Worm (Caenorhabditis elegans): ENCODE data around the gene F08F8.9.

Gene F08F8.9

DNA sequence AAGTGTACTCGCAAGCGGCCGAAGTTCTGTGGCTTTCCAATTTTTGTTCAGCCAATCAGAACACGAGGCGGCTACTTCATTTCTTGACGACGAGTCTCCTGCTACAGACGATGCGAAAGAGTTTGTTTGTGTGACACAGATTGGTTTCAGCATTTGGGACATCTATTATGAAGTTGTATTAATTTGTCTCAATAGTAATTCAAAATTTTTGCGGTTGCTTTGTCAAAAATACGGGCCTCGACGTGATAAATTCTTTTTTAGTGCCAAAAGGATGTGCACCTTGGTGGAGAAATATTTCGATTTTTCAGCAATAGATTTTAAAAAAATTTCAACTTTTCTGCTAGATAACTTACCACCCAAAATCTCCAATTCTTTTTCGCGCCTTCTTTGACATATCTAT, 16.8 kb upstream of the F08F8.9 start:
- TF ChIP-seq flt-1 (GFP tag; IDR thresholded peaks at IDR 0.05) = no peak
- TF ChIP-seq ets-7 (tag; optimal IDR thresholded peaks at IDR 0.05) = no peak
- no peak for TF ChIP-seq ceh-36 (tag; optimal IDR thresholded peaks at IDR 0.05)
- no peak for TF ChIP-seq pes-1 (GFP tag; IDR thresholded peaks at IDR 0.05)
- TF ChIP-seq F13C5.2 (tag; optimal IDR thresholded peaks at IDR 0.05) = no peak
- no peak for TF ChIP-seq tbx-11 (GFP tag; IDR thresholded peaks at IDR 0.05)
- TF ChIP-seq B0310.2 (tag; optimal IDR thresholded peaks at IDR 0.05) = no peak

DNA sequence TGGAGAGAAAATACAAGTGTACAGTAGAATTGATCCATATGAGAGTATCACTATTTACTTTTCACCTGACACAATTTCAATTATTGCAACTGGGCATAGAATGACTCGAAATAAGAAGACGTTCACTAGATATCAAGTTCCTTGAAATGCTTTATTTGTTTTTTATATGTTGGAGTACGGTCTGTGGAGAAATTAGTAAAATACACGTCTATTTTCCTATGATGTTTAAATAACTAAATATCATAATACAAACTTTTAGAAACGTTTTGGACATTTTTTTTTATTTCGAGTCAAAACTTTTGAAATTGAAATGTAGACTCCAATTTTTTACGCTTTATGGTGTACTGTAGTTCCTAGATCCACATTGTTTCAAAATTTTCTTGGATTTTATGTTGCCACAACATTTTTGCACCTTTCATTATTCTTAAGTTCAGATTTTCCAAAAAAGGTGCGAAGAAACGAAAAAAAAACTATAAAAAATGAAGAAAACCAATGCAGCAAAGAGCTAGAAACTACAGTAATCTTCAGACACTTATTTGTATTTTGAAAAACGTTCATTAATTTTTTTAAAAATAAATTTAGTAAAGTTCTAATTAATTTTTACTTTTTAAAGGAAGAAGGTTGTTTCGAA, 15.7 kb upstream of the F08F8.9 start:
- TF ChIP-seq B0310.2 (tag; optimal IDR thresholded peaks at IDR 0.05) (no peak), tbx-11 (GFP tag; IDR thresholded peaks at IDR 0.05) (0 out of 2 replicates have a peak, but pooled peaks have one; percentile 40)

DNA sequence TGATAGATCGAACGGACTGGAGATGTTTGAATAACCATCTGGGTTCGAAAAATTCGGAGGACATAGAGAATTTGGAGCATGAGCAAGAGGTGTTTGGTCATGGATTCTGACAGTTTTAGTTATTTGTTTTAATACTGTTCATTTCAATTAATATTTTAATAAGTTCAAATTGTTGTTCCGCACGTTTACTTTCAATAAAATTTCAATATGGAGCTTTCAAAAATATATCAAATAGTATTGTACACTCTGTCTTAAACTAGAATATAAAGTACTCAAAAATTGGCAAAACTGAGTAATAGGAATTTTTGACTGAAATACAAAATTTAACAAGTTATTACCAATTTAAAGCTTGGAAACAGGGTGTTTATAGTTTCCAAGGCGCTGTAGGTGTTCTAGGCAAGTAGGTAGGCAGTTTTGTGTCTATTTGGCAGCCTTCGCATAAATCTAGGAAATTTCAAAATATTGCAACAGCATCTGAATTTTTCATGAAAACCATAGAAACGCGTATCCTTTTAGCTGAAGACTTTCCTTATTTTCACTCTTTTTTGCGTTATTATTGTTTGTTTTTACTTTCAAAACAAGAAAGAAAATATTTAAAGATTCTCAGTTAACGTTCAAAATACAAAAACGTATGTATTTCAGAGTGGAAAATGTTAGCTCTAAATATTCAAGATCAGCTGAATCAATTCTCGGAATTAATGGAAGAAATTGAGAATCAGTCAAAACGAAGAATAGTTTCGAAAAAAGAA, 13.4 kb upstream of the F08F8.9 start, which contains the start of the genes T20B12.5 and T20B12.4:
TSS of gene T20B12.5 (minus strand) at position 101 of the 749 bp plus-strand sequence.
TSS of gene T20B12.4 (plus strand) at position 699 of the 749 bp plus-strand sequence.
- TF ChIP-seq hnd-1 (tag; optimal IDR thresholded peaks at IDR 0.05) (no peak), flt-1 (GFP tag; IDR thresholded peaks at IDR 0.05) (no peak), tbx-11 (GFP tag; IDR thresholded peaks at IDR 0.05) (no peak), scrt-1 (GFP tag; IDR thresholded peaks at IDR 0.05) (no peak), ets-7 (tag; optimal IDR thresholded peaks at IDR 0.05) (no peak), pes-1 (GFP tag; IDR thresholded peaks at IDR 0.05) (no peak), ama-1 (optimal IDR thresholded peaks at IDR 0.05) (no peak), F13C5.2 (tag; optimal IDR thresholded peaks at IDR 0.05) (no peak), hmg-4 (GFP tag; optimal IDR thresholded peaks at IDR 0.05) (no peak)

- no peak for TF ChIP-seq ets-7 (tag; optimal IDR thresholded peaks at IDR 0.05)
- no peak for TF ChIP-seq tra-4 (tag; optimal IDR thresholded peaks at IDR 0.05)
- no peak for TF ChIP-seq ama-1 (optimal IDR thresholded peaks at IDR 0.05)
- TF ChIP-seq aly-1 (tag; optimal IDR thresholded peaks at IDR 0.05) = no peak
- TF ChIP-seq tbx-11 (GFP tag; IDR thresholded peaks at IDR 0.05) = no peak
- no peak for TF ChIP-seq ceh-36 (tag; optimal IDR thresholded peaks at IDR 0.05)
Observed at ce11 chrIII:7365602-7366001, 11.8 kb upstream of the F08F8.9 start, which contains the start of gene F08F8.11. TSS of gene F08F8.11 (plus strand) at chrIII:7365902.

DNA sequence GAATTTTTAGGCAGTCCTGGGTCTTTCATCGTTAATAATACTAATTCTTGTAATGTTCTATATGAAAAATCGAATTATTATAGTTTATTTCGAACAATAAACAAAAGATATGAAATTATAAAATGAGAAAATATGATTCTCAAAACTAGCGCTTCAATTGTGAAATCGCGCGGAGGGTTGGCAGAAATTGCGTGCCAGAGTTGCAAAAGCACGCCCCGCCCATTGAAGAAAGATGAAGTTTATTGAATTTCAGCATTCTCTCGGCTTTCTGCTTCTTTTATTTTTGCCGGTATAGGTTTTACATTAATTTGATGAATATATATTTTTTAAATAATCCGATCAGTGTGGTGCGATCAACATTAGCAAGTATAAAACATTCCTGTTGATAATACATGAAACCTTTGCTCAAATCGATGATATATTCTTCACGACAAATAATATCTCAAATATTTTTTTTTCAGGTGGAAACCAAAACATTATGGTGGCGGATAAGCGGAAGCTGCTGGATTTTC, 5.3 kb upstream of the F08F8.9 start, which contains the start of the genes eco-1 and hmgr-1:
TSS of gene eco-1 (minus strand) at position 59 of the 512 bp plus-strand sequence.
TSS of gene hmgr-1 (plus strand) at position 462 of the 512 bp plus-strand sequence.
- TF ChIP-seq tbx-37 (GFP tag; conservative IDR thresholded peaks at IDR 0.05) (no peak), ceh-13 (GFP tag; optimal IDR thresholded peaks at IDR 0.05) (no peak), hnd-1 (tag; optimal IDR thresholded peaks at IDR 0.05) (no peak), sea-1 (GFP tag; conservative IDR thresholded peaks at IDR 0.05) (no peak), pes-1 (GFP tag; IDR thresholded peaks at IDR 0.05) (no peak), aly-1 (tag; optimal IDR thresholded peaks at IDR 0.05) (no peak), ets-7 (tag; optimal IDR thresholded peaks at IDR 0.05) (no peak), scrt-1 (GFP tag; IDR thresholded peaks at IDR 0.05) (no peak), tra-4 (tag; optimal IDR thresholded peaks at IDR 0.05) (no peak), tbx-11 (GFP tag; IDR thresholded peaks at IDR 0.05) (no peak), ama-1 (optimal IDR thresholded peaks at IDR 0.05) (no peak), hmbx-1 (tag; optimal IDR thresholded peaks at IDR 0.05) (no peak), hmg-4 (GFP tag; optimal IDR thresholded peaks at IDR 0.05) (no peak), F13C5.2 (tag; optimal IDR thresholded peaks at IDR 0.05) (no peak), flt-1 (GFP tag; IDR thresholded peaks at IDR 0.05) (no peak), B0310.2 (tag; optimal IDR thresholded peaks at IDR 0.05) (no peak), ceh-36 (tag; optimal IDR thresholded peaks at IDR 0.05) (no peak)

- TF ChIP-seq tbx-37 (GFP tag; conservative IDR thresholded peaks at IDR 0.05) = no peak
- no peak for TF ChIP-seq pes-1 (GFP tag; IDR thresholded peaks at IDR 0.05)
- no peak for TF ChIP-seq ceh-36 (tag; optimal IDR thresholded peaks at IDR 0.05)
- TF ChIP-seq ceh-13 (GFP tag; optimal IDR thresholded peaks at IDR 0.05) = no peak
- no peak for TF ChIP-seq ets-7 (tag; optimal IDR thresholded peaks at IDR 0.05)
- no peak for TF ChIP-seq tra-4 (tag; optimal IDR thresholded peaks at IDR 0.05)
- no peak for TF ChIP-seq B0310.2 (tag; optimal IDR thresholded peaks at IDR 0.05)
- no peak for TF ChIP-seq F13C5.2 (tag; optimal IDR thresholded peaks at IDR 0.05)
- TF ChIP-seq flt-1 (GFP tag; IDR thresholded peaks at IDR 0.05) = no peak
- TF ChIP-seq tbx-11 (GFP tag; IDR thresholded peaks at IDR 0.05) = no peak
- TF ChIP-seq ama-1 (optimal IDR thresholded peaks at IDR 0.05) = no peak
- no peak for TF ChIP-seq scrt-1 (GFP tag; IDR thresholded peaks at IDR 0.05)
- TF ChIP-seq hnd-1 (tag; optimal IDR thresholded peaks at IDR 0.05) = no peak
- TF ChIP-seq hmg-4 (GFP tag; optimal IDR thresholded peaks at IDR 0.05) = no peak
Observed at ce11 chrIII:7358627-7359026, 4.9 kb upstream of the F08F8.9 start.

- no peak for TF ChIP-seq ceh-36 (tag; optimal IDR thresholded peaks at IDR 0.05)
- no peak for TF ChIP-seq ets-7 (tag; optimal IDR thresholded peaks at IDR 0.05)
- no peak for TF ChIP-seq tra-4 (tag; optimal IDR thresholded peaks at IDR 0.05)
- no peak for TF ChIP-seq aly-1 (tag; optimal IDR thresholded peaks at IDR 0.05)
- no peak for TF ChIP-seq B0310.2 (tag; optimal IDR thresholded peaks at IDR 0.05)
- no peak for TF ChIP-seq tbx-11 (GFP tag; IDR thresholded peaks at IDR 0.05)
- TF ChIP-seq hnd-1 (tag; optimal IDR thresholded peaks at IDR 0.05) = no peak
- TF ChIP-seq F13C5.2 (tag; optimal IDR thresholded peaks at IDR 0.05) = no peak
- no peak for TF ChIP-seq hmbx-1 (tag; optimal IDR thresholded peaks at IDR 0.05)
- no peak for TF ChIP-seq hmg-4 (GFP tag; optimal IDR thresholded peaks at IDR 0.05)
- no peak for TF ChIP-seq flt-1 (GFP tag; IDR thresholded peaks at IDR 0.05)
- TF ChIP-seq pes-1 (GFP tag; IDR thresholded peaks at IDR 0.05) = no peak
- no peak for TF ChIP-seq scrt-1 (GFP tag; IDR thresholded peaks at IDR 0.05)
- no peak for TF ChIP-seq ceh-13 (GFP tag; optimal IDR thresholded peaks at IDR 0.05)
Observed at ce11 chrIII:7357356-7357755, 3.6 kb upstream of the F08F8.9 start, which contains the start of gene F08F8.10. TSS of gene F08F8.10 (minus strand) at chrIII:7357393.
